Worm (Caenorhabditis elegans) whole organism, L4 larva: ENCODE data around the gene dao-6.

ENCODE experiments used
- T20F7.1 ChIP-seq: fragments of 200-800 bp; sonication (Bioruptor generic); optimal IDR thresholded peaks from 2 replicates; lab custom pipeline; 2018; ENCODE audit warnings: mild to moderate bottlenecking, missing genetic modification characterization, missing compliant biosample characterization
- Y5F2A.4 ChIP-seq: fragments of 200-800 bp; sonication (Bioruptor generic); optimal IDR thresholded peaks from 2 replicates; lab custom pipeline; 2018; ENCODE audit warnings: mild to moderate bottlenecking, missing genetic modification characterization, missing compliant biosample characterization
- aha-1 ChIP-seq: fragments of 150-350 bp; peaks from one replicate; lab custom pipeline; 2014; ENCODE audit warnings: missing biosample characterization, missing genetic modification characterization
- ama-1 ChIP-seq: fragments of 150-350 bp; optimal IDR thresholded peaks from 2 replicates; lab custom pipeline; 2014; ENCODE audit warnings: inconsistent platforms, mixed read lengths
- ceh-32 ChIP-seq: sonication (generic microtip); optimal IDR thresholded peaks from 2 replicates; lab custom pipeline; 2016; ENCODE audit warnings: mild to moderate bottlenecking, missing genetic modification characterization, missing compliant biosample characterization; ENCODE audit not compliant: poor library complexity
- cey-2 ChIP-seq: sonication (generic microtip); optimal IDR thresholded peaks from 3 replicates; lab custom pipeline; 2017; ENCODE audit warnings: missing genetic modification characterization, mild to moderate bottlenecking, missing compliant biosample characterization, antibody characterized with exemption, borderline replicate concordance; ENCODE audit not compliant: insufficient read depth
- daf-12 ChIP-seq: fragments of 150-350 bp; optimal IDR thresholded peaks from 2 replicates; lab custom pipeline; 2014; ENCODE audit warnings: missing biosample characterization, missing genetic modification reagents, missing genetic modification characterization
- daf-16 ChIP-seq, 3 experiments: sonication (generic microtip); optimal IDR thresholded peaks; 2 replicates each; lab custom pipeline; 2016 to 2017; ENCODE audit warnings: missing genetic modification characterization in 3 of 3, missing genetic modification reagents in 3 of 3, mild to moderate bottlenecking in 2 of 3, missing compliant biosample characterization in 2 of 3, missing biosample characterization in 1 of 3, moderate library complexity in 1 of 3
- dmd-6 ChIP-seq: fragments of 200-800 bp; sonication (Bioruptor generic); IDR thresholded peaks from 2 replicates; pipeline ENCODE4 v1.3.6; 2022; ENCODE audit warnings: missing genetic modification reagents, missing genetic modification characterization, missing compliant biosample characterization
- duxl-1 ChIP-seq: sonication (generic microtip); optimal IDR thresholded peaks from 2 replicates; lab custom pipeline; 2016; ENCODE audit warnings: mild to moderate bottlenecking, missing genetic modification characterization, moderate library complexity, missing compliant biosample characterization; ENCODE audit not compliant: poor library complexity
- dve-1 ChIP-seq: sonication (generic microtip); optimal IDR thresholded peaks from 2 replicates; lab custom pipeline; 2017; ENCODE audit warnings: antibody characterized with exemption, mild to moderate bottlenecking, missing genetic modification characterization, missing compliant biosample characterization; ENCODE audit not compliant: insufficient read depth
- fkh-10 ChIP-seq: fragments of 150-350 bp; optimal IDR thresholded peaks from 2 replicates; lab custom pipeline; 2014; ENCODE audit warnings: missing biosample characterization, missing genetic modification reagents, missing genetic modification characterization
- hif-1 ChIP-seq, 2 experiments: sonication (generic microtip); optimal IDR thresholded peaks; 2 replicates each; lab custom pipeline; 2016 to 2017; ENCODE audit warnings: missing compliant biosample characterization in 2 of 2, missing genetic modification characterization in 2 of 2, missing genetic modification reagents in 2 of 2, missing genotype in 2 of 2, mild to moderate bottlenecking in 1 of 2
- hlh-11 ChIP-seq: fragments of 200-800 bp; sonication (Bioruptor generic); optimal IDR thresholded peaks from 2 replicates; lab custom pipeline; 2018; ENCODE audit warnings: mild to moderate bottlenecking, missing genetic modification characterization, missing compliant biosample characterization
- hlh-30 ChIP-seq: sonication (generic microtip); optimal IDR thresholded peaks from 2 replicates; lab custom pipeline; 2017; ENCODE audit warnings: antibody characterized with exemption, mild to moderate bottlenecking, missing genetic modification characterization, missing compliant biosample characterization; ENCODE audit not compliant: insufficient read depth
- lin-1 ChIP-seq: fragments of 200-800 bp; sonication (Bioruptor generic); IDR thresholded peaks from 2 replicates; pipeline ENCODE4 v1.3.6; 2022; ENCODE audit warnings: missing genetic modification reagents, missing genetic modification characterization, missing compliant biosample characterization
- madf-9 ChIP-seq: fragments of 200-800 bp; sonication (Bioruptor generic); conservative IDR thresholded peaks from 2 replicates; pipeline ENCODE4 v1.3.6; 2022; ENCODE audit warnings: missing genetic modification reagents, missing genetic modification characterization, missing compliant biosample characterization
- mes-2 ChIP-seq: sonication (generic microtip); optimal IDR thresholded peaks from 2 replicates; lab custom pipeline; 2016; ENCODE audit warnings: missing genotype, mild to moderate bottlenecking, missing genetic modification characterization, missing compliant biosample characterization; ENCODE audit not compliant: poor library complexity, severe bottlenecking
- nhr-11 ChIP-seq: fragments of 150-350 bp; optimal IDR thresholded peaks from 2 replicates; lab custom pipeline; 2014; ENCODE audit warnings: missing biosample characterization, missing genetic modification characterization
- nhr-28 ChIP-seq: fragments of 150-350 bp; optimal IDR thresholded peaks from 2 replicates; lab custom pipeline; 2014; ENCODE audit warnings: missing biosample characterization, missing genetic modification characterization
- nhr-6 ChIP-seq: fragments of 150-350 bp; optimal IDR thresholded peaks from 2 replicates; lab custom pipeline; 2014; ENCODE audit warnings: missing biosample characterization, missing genetic modification characterization
- nhr-77 ChIP-seq: fragments of 150-350 bp; optimal IDR thresholded peaks from 2 replicates; lab custom pipeline; 2014; ENCODE audit warnings: missing biosample characterization, missing genetic modification characterization
- php-3 ChIP-seq: fragments of 200-800 bp; sonication (Bioruptor generic); IDR thresholded peaks from 2 replicates; pipeline ENCODE4 v1.3.6; 2022; ENCODE audit warnings: missing genetic modification reagents, missing genetic modification characterization, missing compliant biosample characterization
- skn-1 ChIP-seq: fragments of 150-350 bp; optimal IDR thresholded peaks from 2 replicates; lab custom pipeline; 2014; ENCODE audit warnings: missing biosample characterization, missing genetic modification characterization
- snpc-1.2 ChIP-seq: fragments of 200-800 bp; sonication (Bioruptor generic); IDR thresholded peaks from 2 replicates; pipeline ENCODE4 v1.3.6; 2022; ENCODE audit warnings: missing genetic modification reagents, missing genetic modification characterization, missing compliant biosample characterization
- tra-1 ChIP-seq: fragments of 200-800 bp; sonication (Bioruptor generic); IDR thresholded peaks from 2 replicates; pipeline ENCODE4 v1.3.6; 2022; ENCODE audit warnings: missing genetic modification reagents, missing genetic modification characterization, missing compliant biosample characterization
- unc-62 ChIP-seq, 3 experiments: fragments of 150-350 bp in 1 of 3; sonication (generic microtip); optimal IDR thresholded peaks in 2 of 3; peaks in 1 of 3; 1 replicate in 1 of 3; 2 replicates in 2 of 3; lab custom pipeline; 2014 to 2017; ENCODE audit warnings: missing biosample characterization in 3 of 3, missing genetic modification characterization in 3 of 3, missing genetic modification reagents in 3 of 3, missing genotype in 1 of 3
- vab-7 ChIP-seq: fragments of 200-800 bp; sonication (Bioruptor generic); IDR thresholded peaks from 2 replicates; pipeline ENCODE4 v1.3.6; 2022; ENCODE audit warnings: missing genetic modification reagents, missing genetic modification characterization, missing compliant biosample characterization
- zag-1 ChIP-seq: fragments of 150-350 bp; optimal IDR thresholded peaks from 2 replicates; lab custom pipeline; 2014; ENCODE audit warnings: missing biosample characterization, missing genetic modification characterization
- ztf-7 ChIP-seq: fragments of 150-350 bp; optimal IDR thresholded peaks from 2 replicates; lab custom pipeline; 2014; ENCODE audit warnings: missing biosample characterization, missing genetic modification characterization

dao-6 gene

DNA sequence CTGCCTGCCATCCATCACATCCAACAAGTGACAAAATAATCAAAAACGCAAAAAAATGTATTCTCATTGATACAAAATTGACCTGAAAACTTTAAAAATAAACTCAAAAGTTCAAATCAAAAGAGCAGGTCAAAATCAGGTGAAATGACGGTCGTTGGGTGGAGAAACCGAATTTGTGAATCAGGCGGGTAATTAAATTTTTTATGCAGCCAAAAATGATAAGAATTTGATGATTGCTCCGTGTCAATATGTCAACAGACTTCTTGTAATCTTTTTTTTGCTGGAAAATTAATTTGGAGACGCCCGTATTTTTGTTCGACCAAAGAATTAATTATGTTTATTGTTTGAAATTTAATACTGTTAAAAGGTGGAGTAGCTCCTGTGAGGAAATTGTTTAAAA lies 22.1 kb downstream of the dao-6 start, which contains the start of gene ncx-6:
Gene ncx-6 (minus strand): TSS at position 88 of the 400 bp plus-strand sequence.
- TF ChIP-seq nhr-6, result no peak
- peak; percentile 61 for TF ChIP-seq dmd-6
- TF ChIP-seq tra-1 (GFP tag; lab: Robert Waterston, UW), result no peak
- TF ChIP-seq ceh-32 (tag; lab: Kevin White, UChicago), result no peak
- no peak for TF ChIP-seq T20F7.1 (GFP tag; lab: Kevin White, UChicago)
- no peak for TF ChIP-seq madf-9 (GFP tag; lab: Robert Waterston, UW)
- peak; percentile 63 for TF ChIP-seq dve-1 (tag; lab: Kevin White, UChicago)
- TF ChIP-seq daf-16 (GFP tag; optimal IDR thresholded peaks at IDR 0.05; lab: Kevin White, UChicago), result no peak
- peak; percentile 83 for TF ChIP-seq daf-16 (tag; optimal IDR thresholded peaks at IDR 0.05; lab: Kevin White, UChicago)
- TF ChIP-seq daf-12 (tag; lab: Kevin White, UChicago), result no peak
- peak; percentile 2 for TF ChIP-seq hlh-11
- peak; percentile 60 for TF ChIP-seq nhr-77 (tag; lab: Kevin White, UChicago)
- no peak for TF ChIP-seq skn-1 (tag; lab: Kevin White, UChicago)
- TF ChIP-seq snpc-1.2, result no peak
- TF ChIP-seq ama-1, result no peak
- no peak for TF ChIP-seq vab-7
- peak; percentile 73 for TF ChIP-seq php-3 (GFP tag; lab: Robert Waterston, UW)
- peak; percentile 40 for TF ChIP-seq hlh-30 (tag; lab: Kevin White, UChicago)

DNA sequence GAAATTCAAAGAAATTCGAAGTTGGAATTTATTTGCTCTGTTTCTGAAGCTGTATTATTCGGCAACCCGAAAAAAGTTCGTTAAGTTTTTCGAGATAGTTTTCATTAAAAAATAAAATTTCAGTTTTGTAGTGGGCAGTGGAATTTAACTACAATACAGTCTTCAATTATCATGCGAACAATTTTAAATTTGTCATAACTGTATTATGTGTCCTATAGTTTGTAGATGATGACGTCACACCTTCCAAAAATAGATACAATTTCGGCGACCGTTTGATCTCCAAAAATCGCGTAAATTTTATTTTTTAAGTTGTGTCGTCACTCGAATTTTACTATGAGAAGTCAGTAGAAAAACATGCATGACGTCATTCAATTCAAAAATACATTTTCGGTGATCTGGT lies 22.8 kb downstream of the dao-6 start:
- TF ChIP-seq aha-1 (peak; percentile 84), nhr-28 (tag; lab: Kevin White, UChicago) (peak; percentile 51), lin-1 (no peak)
- TF ChIP-seq, all 104 proteins: peak for 2

DNA sequence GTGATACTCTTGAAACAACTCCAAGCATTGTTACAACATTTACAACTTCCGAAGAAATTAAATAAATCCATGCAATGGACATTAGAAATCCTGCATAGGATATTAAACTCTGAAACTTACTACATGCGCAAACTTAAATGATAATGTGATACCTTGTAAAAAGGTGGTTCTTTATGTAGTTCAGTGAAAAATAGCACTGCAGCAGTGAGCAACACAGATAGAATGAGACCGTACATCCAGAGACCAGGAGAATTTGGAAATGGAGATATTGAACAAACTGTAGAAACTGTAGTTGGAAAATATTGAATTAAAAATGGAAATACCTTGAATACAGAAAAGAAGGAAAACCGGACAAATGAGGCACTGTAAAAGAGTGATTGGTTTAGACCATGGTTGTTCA lies 24.8 kb downstream of the dao-6 start:
- peak; percentile 93 for TF ChIP-seq aha-1
- no peak for TF ChIP-seq ztf-7 (tag; lab: Kevin White, UChicago)

DNA sequence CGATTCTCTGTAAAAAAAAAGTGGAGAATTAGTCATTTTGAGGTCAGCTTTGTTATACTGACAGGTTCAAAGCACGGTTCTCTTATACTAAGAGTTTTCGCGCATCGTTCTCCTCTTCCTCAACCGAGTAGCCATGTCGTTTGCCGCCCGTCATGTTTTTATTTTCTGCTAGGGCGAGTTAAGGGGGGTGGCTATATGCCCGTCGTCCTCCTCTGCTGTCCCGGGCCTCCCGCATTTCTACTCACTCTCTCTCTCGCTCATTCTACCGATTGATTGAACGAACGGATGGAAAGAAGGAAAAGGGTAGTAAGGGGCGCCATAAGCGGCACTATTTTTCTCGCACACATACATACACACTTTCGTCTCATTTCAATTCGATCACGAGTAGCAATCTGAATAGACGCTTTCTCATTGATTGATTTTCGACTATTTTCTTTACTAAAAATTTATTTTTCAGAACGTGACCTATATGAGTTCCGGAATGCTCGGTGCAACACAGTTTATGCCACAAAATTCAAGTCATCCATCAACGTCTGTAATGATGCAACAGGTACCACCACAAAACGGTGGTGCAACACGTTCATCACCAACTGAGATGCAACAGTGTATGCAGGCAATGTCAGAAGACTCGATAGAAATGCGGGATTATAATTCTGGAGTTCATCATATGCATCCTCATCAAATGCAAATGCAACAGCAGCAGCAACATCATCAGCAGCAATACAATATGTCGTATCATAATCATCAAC lies 30.7 kb downstream of the dao-6 start:
- TF ChIP-seq fkh-10 (GFP tag; lab: Kevin White, UChicago) (no peak), Y5F2A.4 (GFP tag; lab: Kevin White, UChicago) (no peak), cey-2 (tag; lab: Kevin White, UChicago) (no peak), hif-1 (tag; optimal IDR thresholded peaks at IDR 0.05; lab: Kevin White, UChicago) (no peak), duxl-1 (tag; lab: Kevin White, UChicago) (no peak), unc-62 (GFP tag; optimal IDR thresholded peaks at IDR 0.05 in 1 of 2; lab: Kevin White, UChicago) (peak in 1 of 2 experiments; percentile 75), unc-62 (tag; optimal IDR thresholded peaks at IDR 0.05; lab: Kevin White, UChicago) (no peak), zag-1 (tag; lab: Kevin White, UChicago) (no peak), aha-1 (peak; percentile 75)

DNA sequence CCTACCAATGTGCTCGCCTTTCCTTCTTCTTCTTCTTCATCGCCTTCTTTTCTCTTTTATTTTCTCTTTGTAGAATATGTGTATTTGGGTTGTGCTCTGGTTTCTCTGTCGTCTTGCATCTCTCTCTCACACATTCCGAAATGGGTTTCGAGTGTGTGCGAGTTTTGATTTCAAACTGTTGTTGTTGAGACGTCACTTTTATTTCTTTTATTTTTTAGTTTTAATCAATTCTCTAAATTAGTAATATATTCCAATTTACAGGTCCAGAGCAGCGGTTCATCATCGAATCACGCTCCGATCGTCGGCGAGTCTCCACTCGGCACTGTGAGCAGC lies 31.4 kb downstream of the dao-6 start:
- TF ChIP-seq hlh-30 (tag; lab: Kevin White, UChicago) (peak; percentile 14), unc-62 (GFP tag; optimal IDR thresholded peaks at IDR 0.05 in 1 of 2; lab: Kevin White, UChicago) (peak in 1 of 2 experiments; percentile 62), unc-62 (tag; optimal IDR thresholded peaks at IDR 0.05; lab: Kevin White, UChicago) (no peak), mes-2 (peak; percentile 34), nhr-11 (tag; lab: Kevin White, UChicago) (no peak)
